Fruit fly (Drosophila melanogaster) Kc167 (cell line): Measurements from ENCODE around the gene Patj.

Source experiments
- Myc ChIP-seq: fragments of >200 bp; optimal IDR thresholded peaks from 2 replicates; lab custom pipeline; 2017; ENCODE audit warnings: missing external identifiers
- Sin3A ChIP-seq: fragments of >200 bp; optimal IDR thresholded peaks from 2 replicates; lab custom pipeline; 2018; ENCODE audit warnings: missing external identifiers
- h ChIP-seq: fragments of >200 bp; optimal IDR thresholded peaks from 3 replicates; lab custom pipeline; 2018; ENCODE audit warnings: missing external identifiers
- insv ChIP-seq: fragments of >200 bp; optimal IDR thresholded peaks from 3 replicates; lab custom pipeline; 2018; ENCODE audit warnings: missing external identifiers
- psq ChIP-seq: fragments of >200 bp; optimal IDR thresholded peaks from 2 replicates; lab custom pipeline; 2017; ENCODE audit warnings: missing external identifiers

DNA sequence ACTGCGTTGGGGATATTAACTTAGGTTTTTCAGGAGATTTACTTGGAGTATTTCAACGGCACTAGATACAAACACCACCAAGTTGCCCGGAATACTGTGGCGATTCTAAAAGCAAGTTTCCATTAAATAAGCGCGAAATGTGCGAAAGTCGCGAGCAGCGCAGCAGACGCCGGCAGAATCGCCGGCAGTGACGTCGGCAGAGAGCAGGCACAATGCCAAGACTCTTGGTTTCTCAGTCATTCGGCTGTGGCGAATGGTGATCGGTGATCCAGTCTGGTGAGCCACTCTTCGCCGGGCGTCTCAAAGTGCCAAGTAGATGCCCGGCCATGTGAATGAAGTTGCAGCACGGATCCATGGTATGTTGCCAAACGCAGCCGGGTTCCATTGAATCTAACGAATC lies 36.5 kb downstream of the Patj start, which contains the start of gene Cpr62Bb:
- TF ChIP-seq Sin3A (lab: Kevin White, UChicago), result no peak
- no peak for TF ChIP-seq insv (lab: Kevin White, UChicago)
- TF ChIP-seq Myc, result no peak
- TF ChIP-seq psq (lab: Kevin White, UChicago), result no peak
- no peak for TF ChIP-seq h
